Fruit fly (Drosophila melanogaster): ENCODE results near the gene CG13919.

The CG13919 gene

DNA sequence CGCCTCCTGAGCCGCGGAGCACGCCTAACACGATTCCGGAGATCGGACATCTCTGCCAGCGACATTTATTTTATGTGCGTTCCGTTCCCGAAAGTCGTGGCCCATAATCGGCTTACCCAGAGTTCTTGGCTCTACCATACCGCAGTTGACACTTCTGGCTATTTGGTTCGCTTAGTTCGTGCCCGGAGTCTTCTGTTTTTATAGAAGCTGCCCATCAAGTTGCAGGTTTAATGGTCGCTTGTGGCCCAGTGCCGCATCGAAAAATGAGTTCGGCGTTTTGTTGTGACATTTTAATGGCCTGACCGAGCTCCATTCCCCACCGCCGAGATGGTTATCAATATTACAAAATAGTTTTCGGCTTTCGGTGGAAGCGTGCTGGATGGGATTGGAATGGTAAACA, 31.0 kb downstream of the CG13919 start:
- no peak for TF ChIP-seq noc (tag; optimal IDR thresholded peaks at IDR 0.05)

DNA sequence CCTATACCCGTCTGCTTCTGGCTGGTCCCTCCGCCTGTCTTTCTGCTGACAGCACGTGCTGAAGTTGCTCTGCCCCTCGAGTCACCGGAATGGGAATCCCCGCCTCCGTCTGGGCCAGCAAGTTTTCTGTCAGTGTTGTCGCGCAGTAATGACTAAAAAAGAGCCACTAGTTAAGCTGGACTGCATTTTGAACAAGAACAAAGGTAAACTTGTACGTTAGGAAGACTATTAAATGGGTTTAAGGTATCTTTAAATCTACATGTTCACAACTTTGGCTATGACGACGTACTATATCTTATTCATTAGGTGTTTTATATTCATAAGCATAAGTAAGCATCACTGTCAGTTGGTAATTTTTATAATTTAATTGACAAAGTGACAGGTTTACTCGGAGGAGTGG, 34.1 kb downstream of the CG13919 start:
- no peak for TF ChIP-seq noc (tag; optimal IDR thresholded peaks at IDR 0.05)

DNA sequence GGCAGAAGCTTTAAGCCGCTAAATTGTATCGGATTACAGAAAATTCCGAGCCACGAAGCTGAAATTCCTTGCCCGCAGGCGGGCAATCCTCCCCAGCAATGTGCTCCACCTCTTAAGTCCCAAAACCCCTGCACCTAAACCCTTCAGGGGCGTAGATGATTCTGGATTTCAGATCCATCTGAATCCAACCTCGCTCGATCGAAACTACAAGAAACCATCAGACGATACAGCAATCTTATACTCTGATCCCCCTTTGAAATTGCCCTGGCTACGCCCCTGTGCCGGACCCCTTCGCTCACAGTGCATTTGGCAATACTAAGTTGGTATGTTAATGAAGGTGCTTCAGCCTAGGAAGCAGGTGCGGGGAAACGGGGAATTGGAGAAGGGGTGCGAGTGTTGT, 37.8 kb downstream of the CG13919 start:
- no peak for TF ChIP-seq noc (tag; optimal IDR thresholded peaks at IDR 0.05)

DNA sequence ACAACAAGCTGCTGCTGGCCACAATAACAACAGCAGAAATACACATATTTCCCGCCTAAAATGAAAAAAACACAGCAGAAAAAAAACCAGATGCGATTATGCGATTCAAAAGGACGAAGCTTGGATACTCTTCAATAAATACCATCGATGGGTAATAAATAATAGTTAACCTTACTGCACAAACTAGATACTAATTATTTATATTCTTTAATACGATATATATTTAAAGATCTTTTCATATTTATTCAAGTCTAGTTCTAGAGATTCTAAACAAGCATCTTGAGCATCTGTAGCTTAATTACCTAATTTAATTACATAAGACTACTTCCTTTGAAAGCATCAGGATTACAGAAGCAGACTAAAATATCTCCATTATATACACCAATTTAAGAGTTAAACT, 42.9 kb downstream of the CG13919 start:
- no peak for TF ChIP-seq noc (tag; optimal IDR thresholded peaks at IDR 0.05)

DNA sequence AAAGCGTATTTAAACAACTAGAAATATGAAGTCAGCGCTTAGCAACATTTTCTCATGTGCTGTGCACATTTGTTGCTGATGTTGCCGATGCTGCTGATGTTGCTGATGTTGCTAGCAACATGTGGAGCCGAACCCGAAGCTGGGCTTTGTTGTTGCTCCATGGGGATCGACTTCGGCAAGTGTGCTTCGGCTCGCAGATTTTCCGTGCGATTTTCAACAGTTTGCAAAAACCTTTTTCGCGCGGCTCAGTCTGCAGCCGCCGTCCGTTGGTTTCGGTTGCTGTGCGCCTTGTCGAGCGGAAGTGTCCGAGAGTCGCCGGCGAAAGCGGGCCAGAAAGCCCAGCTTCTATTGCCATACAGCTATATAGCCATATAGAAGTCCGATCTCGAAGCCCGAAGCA, 43.3 kb downstream of the CG13919 start:
- no peak for TF ChIP-seq noc (tag; optimal IDR thresholded peaks at IDR 0.05)

DNA sequence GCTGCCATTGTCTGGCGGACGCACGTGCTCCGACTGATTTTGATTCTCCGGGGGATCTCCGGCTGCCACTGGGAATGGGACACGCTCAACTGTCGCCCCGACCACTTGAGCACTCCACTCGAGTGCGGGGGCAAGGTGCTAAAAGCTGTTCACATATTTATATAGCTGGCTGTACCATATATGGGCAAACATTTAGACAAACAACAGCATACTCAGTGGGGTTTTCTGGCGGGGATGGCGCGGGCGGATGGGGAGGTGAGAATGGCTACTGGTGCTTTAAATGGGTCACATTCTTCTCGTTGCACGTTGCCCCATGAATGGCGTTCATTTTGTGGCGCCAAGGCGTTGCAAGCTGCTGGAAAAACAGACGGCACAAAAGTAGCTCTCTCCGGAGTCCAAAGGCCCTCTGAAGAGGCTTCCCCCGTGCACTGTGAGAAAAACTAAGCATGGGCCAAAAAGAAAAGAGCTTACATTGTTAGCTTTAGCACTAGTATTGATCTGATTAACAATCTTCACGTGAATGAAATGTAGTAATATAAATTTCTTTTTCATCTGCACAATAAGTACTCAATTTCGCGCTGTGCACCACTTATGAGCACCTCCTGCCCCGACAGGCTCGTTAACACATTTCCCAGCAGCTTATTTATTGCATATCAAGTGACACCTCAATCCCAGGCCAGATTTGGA, 45.6 kb downstream of the CG13919 start:
- TF ChIP-seq noc (tag; optimal IDR thresholded peaks at IDR 0.05): no peak

DNA sequence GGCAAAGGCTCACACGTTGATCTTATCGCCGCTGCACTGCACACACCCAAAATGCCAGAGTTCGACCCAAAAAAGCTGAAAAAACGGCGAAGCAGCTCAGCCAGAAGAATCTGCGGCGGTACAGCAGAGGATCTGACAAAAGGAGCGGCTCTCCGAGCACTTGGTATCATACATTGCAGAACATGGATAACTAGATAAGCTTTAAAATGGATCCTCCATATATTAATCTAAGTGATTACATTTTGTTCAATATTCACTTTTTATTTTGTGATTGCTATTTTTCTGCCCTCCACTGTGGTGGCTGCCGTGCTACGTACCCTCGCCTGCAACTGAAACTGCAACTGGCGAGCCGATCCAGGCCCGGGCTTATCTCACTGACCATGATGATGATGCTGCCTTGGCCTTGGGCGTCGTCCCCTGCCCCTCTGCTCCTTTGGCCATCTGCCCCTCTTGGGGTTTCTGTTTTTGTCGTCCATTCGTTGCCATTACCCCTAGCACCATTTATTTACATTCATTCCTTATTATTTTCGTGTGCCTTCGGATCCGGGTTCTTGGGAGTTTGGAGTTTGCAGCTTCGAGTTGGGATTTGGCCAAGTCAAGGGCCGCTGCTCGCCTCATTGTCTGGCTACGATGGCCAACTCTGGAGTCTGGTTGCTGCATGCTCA, 47.0 kb downstream of the CG13919 start:
- TF ChIP-seq noc (tag; optimal IDR thresholded peaks at IDR 0.05): no peak

DNA sequence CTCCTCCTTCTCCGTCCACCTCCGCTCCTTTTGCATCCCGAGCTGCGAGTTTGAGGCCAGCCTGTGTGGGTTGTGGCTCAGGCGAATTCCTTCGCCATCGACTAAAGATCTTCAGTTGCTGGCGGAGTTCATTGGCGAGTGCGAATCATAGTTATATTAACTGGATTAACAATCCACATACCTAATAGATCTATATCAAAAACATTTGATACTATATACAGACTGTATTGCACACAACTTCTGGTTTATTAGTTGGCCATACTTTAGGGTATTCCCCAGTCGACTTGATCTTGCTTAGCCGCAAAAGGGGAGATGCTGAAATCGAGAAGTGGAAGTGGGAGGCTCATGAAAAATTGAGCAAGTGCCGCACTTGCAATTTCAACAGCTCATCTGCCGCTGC, 47.6 kb downstream of the CG13919 start:
- no peak for TF ChIP-seq noc (tag; optimal IDR thresholded peaks at IDR 0.05)

DNA sequence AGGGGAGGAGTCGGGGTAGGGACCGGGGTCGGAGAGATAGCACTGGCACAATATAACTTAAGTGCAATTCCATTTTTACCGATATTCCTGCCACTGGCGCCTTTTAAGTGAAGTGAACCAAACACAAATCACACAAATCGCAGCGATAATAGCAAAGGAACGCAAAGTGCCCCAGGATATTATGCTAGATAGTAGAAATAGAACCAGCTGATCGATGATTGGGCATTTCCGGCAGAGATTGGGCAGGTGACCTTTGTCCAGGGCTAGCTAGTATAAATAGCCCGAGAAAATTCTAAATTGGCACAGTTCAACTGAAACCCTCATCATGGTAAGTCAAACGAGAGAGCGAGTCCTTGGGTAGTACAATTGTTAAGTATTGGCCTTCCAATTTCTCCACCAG, 49.0 kb downstream of the CG13919 start, which contains the start of gene CG12011:
Gene CG12011, plus strand, starts transcription at position 301 of the 400 bp plus-strand sequence.
- no peak for TF ChIP-seq noc (tag; optimal IDR thresholded peaks at IDR 0.05)

Data from whole organism, larva.